Worm (Caenorhabditis elegans) whole organism, late embryonic: ENCODE results near the gene paqr-2.

Experiments used
- C08G9.2 ChIP-seq: sonication (generic microtip); optimal IDR thresholded peaks from 2 replicates; lab custom pipeline; 2016; ENCODE audit warnings: mild to moderate bottlenecking, missing genetic modification characterization, moderate library complexity, missing compliant biosample characterization
- F13H6.1 ChIP-seq: sonication (generic microtip); optimal IDR thresholded peaks from 2 replicates; lab custom pipeline; 2016; ENCODE audit warnings: missing genetic modification characterization, missing compliant biosample characterization
- Y22D7AL.16 ChIP-seq: sonication (generic microtip); optimal IDR thresholded peaks from 2 replicates; lab custom pipeline; 2016; ENCODE audit warnings: missing genetic modification characterization, missing compliant biosample characterization
- ahr-1 ChIP-seq: sonication (generic microtip); optimal IDR thresholded peaks from 2 replicates; lab custom pipeline; 2016; ENCODE audit warnings: missing genetic modification characterization, missing compliant biosample characterization
- ama-1 ChIP-seq: fragments of 150-350 bp; optimal IDR thresholded peaks from 2 replicates; lab custom pipeline; 2014
- ceh-19 ChIP-seq: fragments of 200-800 bp; sonication (Bioruptor generic); optimal IDR thresholded peaks from 2 replicates; lab custom pipeline; 2018; ENCODE audit warnings: mild to moderate bottlenecking, missing genetic modification characterization, missing compliant biosample characterization
- ceh-2 ChIP-seq: sonication (generic microtip); optimal IDR thresholded peaks from 2 replicates; lab custom pipeline; 2016; ENCODE audit warnings: missing genotype, missing genetic modification characterization, missing compliant biosample characterization
- ceh-30 ChIP-seq: fragments of 150-350 bp; optimal IDR thresholded peaks from 2 replicates; lab custom pipeline; 2014; ENCODE audit warnings: missing biosample characterization, missing genetic modification characterization
- ceh-31 ChIP-seq: sonication (generic microtip); optimal IDR thresholded peaks from 2 replicates; lab custom pipeline; 2016; ENCODE audit warnings: missing genetic modification characterization, missing compliant biosample characterization
- ceh-34 ChIP-seq: sonication (generic microtip); optimal IDR thresholded peaks from 2 replicates; lab custom pipeline; 2016; ENCODE audit warnings: mild to moderate bottlenecking, missing genetic modification characterization, missing compliant biosample characterization
- ceh-45 ChIP-seq: fragments of 200-800 bp; sonication (Bioruptor generic); IDR thresholded peaks from 2 replicates; pipeline ENCODE4 v1.3.6; 2022; ENCODE audit warnings: missing genetic modification reagents, missing genetic modification characterization, missing compliant biosample characterization
- ceh-48 ChIP-seq: sonication (generic microtip); optimal IDR thresholded peaks from 2 replicates; lab custom pipeline; 2016; ENCODE audit warnings: missing genetic modification characterization, inconsistent platforms, missing compliant biosample characterization
- ceh-9 ChIP-seq: sonication (generic microtip); optimal IDR thresholded peaks from 2 replicates; lab custom pipeline; 2016; ENCODE audit warnings: mild to moderate bottlenecking, missing genetic modification characterization, inconsistent platforms, missing compliant biosample characterization
- che-1 ChIP-seq: sonication (generic microtip); optimal IDR thresholded peaks from 2 replicates; lab custom pipeline; 2016; ENCODE audit warnings: mild to moderate bottlenecking, missing genetic modification characterization, missing compliant biosample characterization
- dmd-4 ChIP-seq: sonication (generic microtip); optimal IDR thresholded peaks from 2 replicates; lab custom pipeline; 2016; ENCODE audit warnings: borderline replicate concordance, missing genetic modification characterization, missing compliant biosample characterization
- elt-2 ChIP-seq: sonication (generic microtip); optimal IDR thresholded peaks from 2 replicates; lab custom pipeline; 2016; ENCODE audit warnings: missing genetic modification reagents, missing genetic modification characterization, missing compliant biosample characterization
- elt-4 ChIP-seq: sonication (generic microtip); optimal IDR thresholded peaks from 2 replicates; lab custom pipeline; 2016; ENCODE audit warnings: missing genetic modification characterization, missing compliant biosample characterization
- eyg-1 ChIP-seq: sonication (generic microtip); optimal IDR thresholded peaks from 2 replicates; lab custom pipeline; 2016; ENCODE audit warnings: missing genotype, missing genetic modification characterization, missing compliant biosample characterization
- fkh-10 ChIP-seq: fragments of 150-350 bp; optimal IDR thresholded peaks from 2 replicates; lab custom pipeline; 2014; ENCODE audit warnings: missing biosample characterization, missing genetic modification reagents, missing genetic modification characterization
- fkh-6 ChIP-seq: sonication (generic microtip); optimal IDR thresholded peaks from 2 replicates; lab custom pipeline; 2016; ENCODE audit warnings: missing genetic modification characterization, missing compliant biosample characterization
- hlh-13 ChIP-seq: fragments of 200-800 bp; sonication (Bioruptor generic); optimal IDR thresholded peaks from 2 replicates; lab custom pipeline; 2018; ENCODE audit warnings: mild to moderate bottlenecking, missing genetic modification characterization, missing compliant biosample characterization
- hlh-15 ChIP-seq: sonication (generic microtip); optimal IDR thresholded peaks from 2 replicates; lab custom pipeline; 2016; ENCODE audit warnings: missing genetic modification characterization, missing compliant biosample characterization
- hlh-30 ChIP-seq: sonication (generic microtip); optimal IDR thresholded peaks from 2 replicates; lab custom pipeline; 2017; ENCODE audit warnings: antibody characterized with exemption, missing genetic modification characterization, missing compliant biosample characterization; ENCODE audit not compliant: insufficient read depth
- hlh-8 ChIP-seq: sonication (generic microtip); optimal IDR thresholded peaks from 2 replicates; lab custom pipeline; 2016; ENCODE audit warnings: missing genotype, missing genetic modification characterization, missing compliant biosample characterization
- lin-11 ChIP-seq: fragments of 200-800 bp; sonication (Bioruptor generic); optimal IDR thresholded peaks from 2 replicates; lab custom pipeline; 2018; ENCODE audit warnings: mild to moderate bottlenecking, missing genetic modification characterization, missing compliant biosample characterization
- mec-3 ChIP-seq: sonication (generic microtip); optimal IDR thresholded peaks from 2 replicates; lab custom pipeline; 2016; ENCODE audit warnings: borderline replicate concordance, missing genetic modification characterization, missing compliant biosample characterization
- nfya-1 ChIP-seq: sonication (generic microtip); optimal IDR thresholded peaks from 2 replicates; lab custom pipeline; 2017; ENCODE audit warnings: missing genetic modification characterization, mild to moderate bottlenecking, missing compliant biosample characterization, antibody characterized with exemption, moderate library complexity
- nhr-11 ChIP-seq: fragments of 150-350 bp; optimal IDR thresholded peaks from 2 replicates; lab custom pipeline; 2014; ENCODE audit warnings: missing biosample characterization, missing genetic modification characterization
- nhr-232 ChIP-seq: sonication (generic microtip); optimal IDR thresholded peaks from 2 replicates; lab custom pipeline; 2016; ENCODE audit warnings: missing genetic modification characterization, missing compliant biosample characterization
- pag-3 ChIP-seq: sonication (generic microtip); optimal IDR thresholded peaks from 2 replicates; lab custom pipeline; 2016; ENCODE audit warnings: missing compliant biosample characterization, missing genetic modification characterization, borderline replicate concordance
- pax-1 ChIP-seq: fragments of 150-350 bp; optimal IDR thresholded peaks from 2 replicates; lab custom pipeline; 2014; ENCODE audit warnings: missing biosample characterization, missing genetic modification characterization
- pha-2 ChIP-seq: sonication (generic microtip); optimal IDR thresholded peaks from 2 replicates; lab custom pipeline; 2017; ENCODE audit warnings: mild to moderate bottlenecking, missing genetic modification characterization, missing compliant biosample characterization
- pha-4 ChIP-seq: fragments of 150-350 bp; optimal IDR thresholded peaks from 2 replicates; lab custom pipeline; 2018; ENCODE audit warnings: missing biosample characterization, missing genetic modification reagents, missing genetic modification characterization
- pqm-1 ChIP-seq: sonication (generic microtip); optimal IDR thresholded peaks from 2 replicates; lab custom pipeline; 2016; ENCODE audit warnings: missing genetic modification characterization, missing compliant biosample characterization
- pros-1 ChIP-seq: fragments of 150-350 bp; optimal IDR thresholded peaks from 2 replicates; lab custom pipeline; 2014; ENCODE audit warnings: missing biosample characterization, missing genetic modification reagents, missing genetic modification characterization
- ref-2 ChIP-seq: sonication (generic microtip); optimal IDR thresholded peaks from 2 replicates; lab custom pipeline; 2016; ENCODE audit warnings: missing genetic modification characterization, missing compliant biosample characterization
- rnt-1 ChIP-seq: sonication (generic microtip); optimal IDR thresholded peaks from 2 replicates; lab custom pipeline; 2016; ENCODE audit warnings: missing genetic modification characterization, missing compliant biosample characterization
- sdc-2 ChIP-seq: sonication (generic microtip); optimal IDR thresholded peaks from 2 replicates; lab custom pipeline; 2016; ENCODE audit warnings: missing genotype, missing genetic modification characterization, missing compliant biosample characterization
- sox-2 ChIP-seq: fragments of 200-800 bp; sonication (Bioruptor generic); IDR thresholded peaks from 2 replicates; pipeline ENCODE4 v1.3.6; 2022; ENCODE audit warnings: missing genetic modification reagents, missing genetic modification characterization, missing compliant biosample characterization
- syd-9 ChIP-seq: sonication (generic microtip); optimal IDR thresholded peaks from 2 replicates; lab custom pipeline; 2016; ENCODE audit warnings: mild to moderate bottlenecking, missing genetic modification characterization, moderate library complexity, missing compliant biosample characterization
- ttx-3 ChIP-seq: sonication (generic microtip); optimal IDR thresholded peaks from 2 replicates; lab custom pipeline; 2016; ENCODE audit warnings: missing genetic modification reagents, missing genetic modification characterization, missing compliant biosample characterization
- unc-42 ChIP-seq: sonication (generic microtip); optimal IDR thresholded peaks from 2 replicates; lab custom pipeline; 2016; ENCODE audit warnings: missing genotype, missing genetic modification characterization, missing compliant biosample characterization
- zip-5 ChIP-seq: sonication (generic microtip); optimal IDR thresholded peaks from 2 replicates; lab custom pipeline; 2016; ENCODE audit warnings: missing genetic modification characterization, missing compliant biosample characterization
- ztf-16 ChIP-seq: sonication (generic microtip); optimal IDR thresholded peaks from 2 replicates; lab custom pipeline; 2017; ENCODE audit warnings: missing genetic modification characterization, missing compliant biosample characterization

paqr-2 gene

DNA sequence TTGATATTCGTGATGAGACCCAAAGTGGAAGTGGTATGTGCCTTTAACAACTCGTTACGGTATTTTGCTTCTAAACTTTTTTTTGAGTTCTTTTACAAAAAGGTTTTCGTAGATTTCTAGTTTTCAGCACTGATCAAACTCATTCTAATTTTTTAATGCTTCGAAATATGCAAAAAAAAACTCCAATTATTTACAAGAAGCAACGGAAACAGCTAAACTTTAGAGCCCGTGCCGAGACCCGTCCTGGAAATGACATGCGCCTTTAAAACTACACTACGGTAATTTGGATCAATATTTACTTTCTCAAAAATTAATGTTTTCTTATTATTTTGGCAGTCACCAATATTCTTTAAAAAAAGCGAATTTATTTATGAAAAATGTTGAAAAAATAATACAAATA lies 825 bp upstream of the paqr-2 start:
- no peak for TF ChIP-seq nfya-1 (tag; lab: Kevin White, UChicago)
- TF ChIP-seq ceh-2 (tag; lab: Kevin White, UChicago) = no peak
- no peak for TF ChIP-seq ama-1
- no peak for TF ChIP-seq ceh-19
- TF ChIP-seq hlh-13 (GFP tag; lab: Kevin White, UChicago) = no peak
- TF ChIP-seq hlh-8 (tag; lab: Kevin White, UChicago) = no peak
- TF ChIP-seq ahr-1 = no peak
- no peak for TF ChIP-seq ceh-34 (tag; lab: Kevin White, UChicago)
- TF ChIP-seq ttx-3 = no peak
- no peak for TF ChIP-seq ztf-16
- no peak for TF ChIP-seq sox-2 (GFP tag; lab: Robert Waterston, UW)
- no peak for TF ChIP-seq che-1

DNA sequence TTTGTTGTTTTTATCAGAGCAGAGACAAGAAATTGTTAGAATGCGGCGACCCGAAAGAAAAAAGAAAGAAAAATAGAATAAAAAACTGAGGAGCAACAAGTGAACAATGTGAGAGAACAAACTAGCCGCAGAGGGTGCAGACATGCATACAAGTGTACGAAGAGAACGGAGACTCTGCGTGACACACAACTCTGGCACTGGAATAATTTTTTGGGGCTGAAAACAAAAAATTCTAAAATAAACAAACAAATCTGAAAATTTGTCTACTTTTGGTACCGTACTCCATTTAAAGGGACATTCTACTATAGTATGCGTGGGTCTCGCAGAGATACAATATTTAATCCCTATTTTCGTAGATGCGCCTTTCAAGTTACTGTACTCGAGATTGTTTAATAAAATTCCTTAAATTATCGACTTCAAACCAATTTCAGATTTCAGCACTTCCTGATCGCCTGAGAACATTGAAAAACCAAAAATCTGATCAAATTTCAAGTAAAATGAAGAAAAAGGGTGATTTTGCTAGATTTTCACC lies 4.7 kb downstream of the paqr-2 start:
- TF ChIP-seq elt-2 (tag; lab: Kevin White, UChicago) (no peak), fkh-6 (no peak), ceh-31 (tag; lab: Kevin White, UChicago) (no peak), C08G9.2 (tag; lab: Kevin White, UChicago) (no peak), pha-4 (no peak), pag-3 (tag; lab: Kevin White, UChicago) (no peak), ceh-9 (tag; lab: Kevin White, UChicago) (no peak), sdc-2 (tag; lab: Kevin White, UChicago) (no peak), hlh-13 (GFP tag; lab: Kevin White, UChicago) (no peak), hlh-15 (no peak), eyg-1 (tag; lab: Kevin White, UChicago) (no peak), pqm-1 (tag; lab: Kevin White, UChicago) (no peak), unc-42 (no peak), nhr-232 (no peak), mec-3 (tag; lab: Kevin White, UChicago) (no peak), nhr-11 (tag; lab: Kevin White, UChicago) (no peak)
- TF ChIP-seq, all 69 proteins: peak for 0

DNA sequence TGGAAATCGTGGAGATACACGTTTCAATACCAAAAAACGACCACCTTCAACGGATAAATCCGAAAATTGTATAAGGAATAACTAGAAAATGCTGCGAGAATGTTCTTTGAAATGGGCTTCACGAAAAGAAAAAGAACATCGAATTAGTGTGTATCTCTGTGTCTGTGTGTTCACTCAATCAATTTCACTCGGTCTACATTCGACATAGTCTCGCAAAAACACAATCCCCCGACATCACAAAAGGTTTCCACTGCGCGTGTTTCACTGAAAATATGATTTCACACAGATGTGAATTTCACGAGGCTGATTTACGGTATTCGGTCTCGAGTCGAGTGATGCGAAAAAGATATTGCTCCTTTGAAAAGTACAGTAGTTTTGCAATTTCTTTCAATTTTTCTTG lies 6.0 kb downstream of the paqr-2 start:
- TF ChIP-seq pha-2 (tag; lab: Kevin White, UChicago) = no peak
- TF ChIP-seq lin-11 = no peak
- TF ChIP-seq hlh-30 = no peak
- TF ChIP-seq dmd-4 (tag; lab: Kevin White, UChicago) = no peak
- no peak for TF ChIP-seq zip-5 (tag; lab: Kevin White, UChicago)
- no peak for TF ChIP-seq ama-1
- no peak for TF ChIP-seq fkh-10 (GFP tag; lab: Kevin White, UChicago)
- no peak for TF ChIP-seq pros-1 (tag; lab: Kevin White, UChicago)
- no peak for TF ChIP-seq ceh-34 (tag; lab: Kevin White, UChicago)
- no peak for TF ChIP-seq ceh-48 (tag; lab: Kevin White, UChicago)
- no peak for TF ChIP-seq elt-4 (tag; lab: Kevin White, UChicago)
- no peak for TF ChIP-seq fkh-6

DNA sequence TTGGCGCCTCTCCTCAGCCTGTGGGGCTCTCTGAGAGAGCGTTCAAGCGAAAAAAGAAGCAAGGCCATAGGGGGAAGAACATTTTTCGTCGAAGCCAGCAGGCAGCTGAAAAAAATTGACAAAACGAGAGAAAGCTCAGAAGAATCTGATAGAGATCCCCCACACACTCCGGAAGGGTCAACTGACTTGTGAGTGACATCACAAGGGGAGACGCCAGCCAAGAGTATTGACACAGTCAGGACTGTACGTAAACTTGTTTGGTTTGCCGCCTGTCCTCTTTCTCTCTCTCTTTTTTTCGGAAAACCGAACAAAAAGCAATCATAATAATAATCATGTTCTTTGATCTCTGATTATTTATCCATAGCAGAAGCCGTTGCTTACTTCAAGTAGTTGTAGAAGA lies 6.8 kb downstream of the paqr-2 start:
- TF ChIP-seq unc-42 = peak; percentile 33
- TF ChIP-seq ceh-31 (tag; lab: Kevin White, UChicago) = peak; percentile 20
- no peak for TF ChIP-seq sox-2 (GFP tag; lab: Robert Waterston, UW)
- TF ChIP-seq ceh-19 = no peak
- TF ChIP-seq lin-11 = no peak
- TF ChIP-seq C08G9.2 (tag; lab: Kevin White, UChicago) = no peak
- TF ChIP-seq elt-4 (tag; lab: Kevin White, UChicago) = no peak
- no peak for TF ChIP-seq ref-2 (tag; lab: Kevin White, UChicago)
- no peak for TF ChIP-seq F13H6.1 (tag; lab: Kevin White, UChicago)
- no peak for TF ChIP-seq syd-9
- TF ChIP-seq zip-5 (tag; lab: Kevin White, UChicago) = no peak
- no peak for TF ChIP-seq ceh-30 (tag; lab: Kevin White, UChicago)
- no peak for TF ChIP-seq rnt-1 (tag; lab: Kevin White, UChicago)
- no peak for TF ChIP-seq ceh-45
- TF ChIP-seq pax-1 = no peak
- no peak for TF ChIP-seq elt-2 (tag; lab: Kevin White, UChicago)
- no peak for TF ChIP-seq pqm-1 (tag; lab: Kevin White, UChicago)
- TF ChIP-seq Y22D7AL.16 (tag; lab: Kevin White, UChicago) = no peak
